Worm (Caenorhabditis elegans) whole organism, L3 larva: ENCODE measurements around the gene F44G3.7.

Experiments
- R02D3.7 ChIP-seq: fragments of 150-350 bp; optimal IDR thresholded peaks from 2 replicates; lab custom pipeline; 2014; ENCODE audit warnings: missing biosample characterization, missing genetic modification characterization
- ZK546.5 ChIP-seq: sonication (generic microtip); optimal IDR thresholded peaks from 2 replicates; lab custom pipeline; 2017; ENCODE audit warnings: missing biosample characterization, missing genetic modification characterization
- ama-1 ChIP-seq: fragments of 150-350 bp; optimal IDR thresholded peaks from 2 replicates; lab custom pipeline; 2018
- ceh-16 ChIP-seq: sonication (generic microtip); optimal IDR thresholded peaks from 2 replicates; lab custom pipeline; 2017; ENCODE audit warnings: missing biosample characterization, missing genetic modification characterization
- ceh-28 ChIP-seq: fragments of 150-350 bp; optimal IDR thresholded peaks from 2 replicates; lab custom pipeline; 2014; ENCODE audit warnings: missing biosample characterization, missing genetic modification reagents, missing genetic modification characterization
- ceh-82 ChIP-seq: fragments of 150-350 bp; optimal IDR thresholded peaks from 2 replicates; lab custom pipeline; 2014; ENCODE audit warnings: missing biosample characterization, missing genetic modification characterization
- ceh-9 ChIP-seq: sonication (generic microtip); optimal IDR thresholded peaks from 2 replicates; lab custom pipeline; 2018; ENCODE audit warnings: missing biosample characterization, missing genetic modification characterization
- daf-12 ChIP-seq: fragments of 150-350 bp; optimal IDR thresholded peaks from 2 replicates; lab custom pipeline; 2014; ENCODE audit warnings: missing biosample characterization, missing genetic modification reagents, missing genetic modification characterization
- elt-1 ChIP-seq: fragments of 150-350 bp; optimal IDR thresholded peaks from 2 replicates; lab custom pipeline; 2014; ENCODE audit warnings: missing biosample characterization, missing genetic modification characterization
- elt-2 ChIP-seq: sonication (generic microtip); optimal IDR thresholded peaks from 2 replicates; lab custom pipeline; 2016; ENCODE audit warnings: missing genetic modification reagents, mild to moderate bottlenecking, missing genetic modification characterization, missing compliant biosample characterization
- elt-3 ChIP-seq, 3 experiments: fragments of 150-350 bp in 1 of 3; sonication (generic microtip) in 2 of 3; optimal IDR thresholded peaks; 2 replicates in 2 of 3; 4 replicates in 1 of 3; lab custom pipeline; 2014 to 2017; ENCODE audit warnings: missing biosample characterization in 3 of 3, missing genetic modification characterization in 3 of 3
- eor-1 ChIP-seq, 2 experiments: fragments of 150-350 bp; optimal IDR thresholded peaks; 2 replicates each; lab custom pipeline; 2014 to 2018; ENCODE audit warnings: missing biosample characterization in 2 of 2, missing genetic modification characterization in 2 of 2
- fkh-10 ChIP-seq: sonication (generic microtip); optimal IDR thresholded peaks from 2 replicates; lab custom pipeline; 2017; ENCODE audit warnings: missing biosample characterization, missing genetic modification reagents, missing genetic modification characterization
- fos-1 ChIP-seq: fragments of 150-350 bp; optimal IDR thresholded peaks from 2 replicates; lab custom pipeline; 2014; ENCODE audit warnings: missing biosample characterization, missing genetic modification characterization
- hmg-11 ChIP-seq: sonication (generic microtip); optimal IDR thresholded peaks from 2 replicates; lab custom pipeline; 2016; ENCODE audit warnings: missing genetic modification characterization, missing compliant biosample characterization
- jun-1 ChIP-seq: fragments of 150-350 bp; optimal IDR thresholded peaks from 2 replicates; lab custom pipeline; 2014; ENCODE audit warnings: missing biosample characterization, missing genetic modification reagents, missing genetic modification characterization
- lin-39 ChIP-seq: fragments of 150-350 bp; optimal IDR thresholded peaks from 2 replicates; lab custom pipeline; 2018; ENCODE audit warnings: missing biosample characterization, missing genetic modification reagents, missing genetic modification characterization
- lsy-12 ChIP-seq: sonication (generic microtip); optimal IDR thresholded peaks from 2 replicates; lab custom pipeline; 2016; ENCODE audit warnings: mild to moderate bottlenecking, missing genetic modification characterization, missing compliant biosample characterization
- mdl-1 ChIP-seq: fragments of 150-350 bp; optimal IDR thresholded peaks from 2 replicates; lab custom pipeline; 2014; ENCODE audit warnings: missing biosample characterization, missing genetic modification characterization
- mml-1 ChIP-seq: fragments of 150-350 bp; sonication (generic microtip); optimal IDR thresholded peaks from 3 replicates; lab custom pipeline; 2014; ENCODE audit warnings: missing biosample characterization, missing genetic modification characterization
- nfya-1 ChIP-seq: sonication (generic microtip); optimal IDR thresholded peaks from 2 replicates; lab custom pipeline; 2017; ENCODE audit warnings: missing genetic modification characterization, mild to moderate bottlenecking, missing compliant biosample characterization, antibody characterized with exemption, moderate library complexity; ENCODE audit not compliant: insufficient read depth
- nhr-11 ChIP-seq: fragments of 150-350 bp; optimal IDR thresholded peaks from 2 replicates; lab custom pipeline; 2014; ENCODE audit warnings: missing biosample characterization, missing genetic modification characterization
- nhr-23 ChIP-seq: fragments of 150-350 bp; optimal IDR thresholded peaks from 2 replicates; lab custom pipeline; 2014; ENCODE audit warnings: missing biosample characterization, missing genetic modification reagents, missing genetic modification characterization
- nhr-28 ChIP-seq: fragments of 150-350 bp; optimal IDR thresholded peaks from 2 replicates; lab custom pipeline; 2014; ENCODE audit warnings: missing biosample characterization, missing genetic modification characterization
- nhr-43 ChIP-seq: sonication (generic microtip); optimal IDR thresholded peaks from 2 replicates; lab custom pipeline; 2016; ENCODE audit warnings: mild to moderate bottlenecking, missing genetic modification characterization, missing compliant biosample characterization; ENCODE audit not compliant: poor library complexity, severe bottlenecking
- nhr-67 ChIP-seq: fragments of 150-350 bp; optimal IDR thresholded peaks from 2 replicates; lab custom pipeline; 2014; ENCODE audit warnings: missing biosample characterization, missing genetic modification characterization
- nhr-76 ChIP-seq: fragments of 150-350 bp; sonication (generic microtip); optimal IDR thresholded peaks from 5 replicates; lab custom pipeline; 2014; ENCODE audit warnings: missing biosample characterization, missing genetic modification characterization
- pha-4 ChIP-seq: fragments of 150-350 bp; optimal IDR thresholded peaks from 2 replicates; lab custom pipeline; 2014; ENCODE audit warnings: missing biosample characterization, missing genetic modification reagents, missing genetic modification characterization
- pqm-1 ChIP-seq: fragments of 150-350 bp; optimal IDR thresholded peaks from 2 replicates; lab custom pipeline; 2017; ENCODE audit warnings: missing biosample characterization, missing genetic modification characterization, inconsistent platforms
- snpc-4 ChIP-seq: fragments of 150-350 bp; optimal IDR thresholded peaks from 2 replicates; lab custom pipeline; 2014; ENCODE audit warnings: missing biosample characterization, missing genetic modification characterization
- tbx-2 ChIP-seq: sonication (generic microtip); optimal IDR thresholded peaks from 2 replicates; lab custom pipeline; 2016; ENCODE audit warnings: mild to moderate bottlenecking, missing genetic modification characterization, missing compliant biosample characterization
- unc-39 ChIP-seq: sonication (generic microtip); optimal IDR thresholded peaks from 4 replicates; lab custom pipeline; 2017; ENCODE audit warnings: missing biosample characterization, missing genetic modification characterization
- unc-62 ChIP-seq: fragments of 150-350 bp; sonication (generic microtip); optimal IDR thresholded peaks from 4 replicates; lab custom pipeline; 2014; ENCODE audit warnings: missing biosample characterization, missing genetic modification reagents, missing genetic modification characterization

Gene F44G3.7

ce11 chrV:16103594-16103993, 33.3 kb downstream of the F44G3.7 start, which contains the start of gene argk-1:
TSS of gene argk-1 (plus strand) at chrV:16103894.
- no peak for TF ChIP-seq mml-1 (tag; lab: Kevin White, UChicago)
- no peak for TF ChIP-seq nfya-1 (tag; lab: Kevin White, UChicago)
- TF ChIP-seq elt-1 (tag; lab: Kevin White, UChicago) = no peak
- TF ChIP-seq nhr-76 (tag; lab: Kevin White, UChicago) = no peak
- no peak for TF ChIP-seq daf-12 (tag; lab: Kevin White, UChicago)
- TF ChIP-seq hmg-11 (tag; lab: Kevin White, UChicago) = no peak
- no peak for TF ChIP-seq nhr-23 (tag; lab: Kevin White, UChicago)
- no peak for TF ChIP-seq unc-39
- TF ChIP-seq pqm-1 (tag; lab: Kevin White, UChicago) = no peak
- TF ChIP-seq snpc-4 (tag; lab: Kevin White, UChicago) = no peak
- no peak for TF ChIP-seq nhr-11 (tag; lab: Kevin White, UChicago)
- no peak for TF ChIP-seq unc-62
- TF ChIP-seq tbx-2 = no peak
- TF ChIP-seq nhr-67 = no peak
- no peak for TF ChIP-seq nhr-43
- no peak for TF ChIP-seq ceh-9 (tag; lab: Kevin White, UChicago)
- TF ChIP-seq ZK546.5 = no peak

- peak; percentile 59 for TF ChIP-seq elt-1 (tag; lab: Kevin White, UChicago)
- TF ChIP-seq ama-1 (lab: Kevin White, UChicago) = no peak
- no peak for TF ChIP-seq ceh-16 (tag; lab: Kevin White, UChicago)
- TF ChIP-seq snpc-4 (tag; lab: Kevin White, UChicago) = no peak
- TF ChIP-seq pqm-1 (tag; lab: Kevin White, UChicago) = peak; percentile 73
- no peak for TF ChIP-seq ceh-82
- TF ChIP-seq fos-1 (tag; lab: Kevin White, UChicago) = no peak
- TF ChIP-seq nhr-11 (tag; lab: Kevin White, UChicago) = no peak
- peak; percentile 60 for TF ChIP-seq elt-2
- peak in 1 of 3 experiments; percentile 72 for TF ChIP-seq elt-3 (tag; optimal IDR thresholded peaks at IDR 0.05; lab: Kevin White, UChicago)
- TF ChIP-seq R02D3.7 (tag; lab: Kevin White, UChicago) = no peak
These were observed 36.7 kb downstream of the F44G3.7 start, which contains the start of gene cth-1 for ce11 chrV:16100103-16100730. TSS of gene cth-1 (plus strand) at chrV:16100680.

- TF ChIP-seq elt-1 (tag; lab: Kevin White, UChicago) (no peak), jun-1 (tag; lab: Kevin White, UChicago) (no peak), elt-2 (no peak), nhr-67 (no peak), lsy-12 (no peak), pqm-1 (tag; lab: Kevin White, UChicago) (peak; percentile 2), eor-1 (tag; optimal IDR thresholded peaks at IDR 0.05; lab: Kevin White, UChicago) (no peak)
These were observed 37.5 kb downstream of the F44G3.7 start, which contains the start of gene str-7 for ce11 chrV:16099441-16099840. TSS of gene str-7 (minus strand) at chrV:16099541.

ce11 chrV:16094862-16095261, 42.1 kb downstream of the F44G3.7 start:
- TF ChIP-seq pqm-1 (tag; lab: Kevin White, UChicago) (peak; percentile 19), elt-2 (peak; percentile 12), nhr-76 (tag; lab: Kevin White, UChicago) (no peak)
- TF ChIP-seq, all 47 proteins: peak for 2

- TF ChIP-seq tbx-2 = no peak
- no peak for TF ChIP-seq mdl-1
- TF ChIP-seq hmg-11 (tag; lab: Kevin White, UChicago) = no peak
- no peak for TF ChIP-seq fkh-10
- no peak for TF ChIP-seq nhr-43
These were observed 42.7 kb downstream of the F44G3.7 start, which contains the start of gene F22B8.7 for ce11 chrV:16094284-16094683. TSS of gene F22B8.7 (plus strand) at chrV:16094584.

- TF ChIP-seq pha-4 (tag; lab: Kevin White, UChicago) (no peak), ceh-28 (tag; lab: Kevin White, UChicago) (no peak), lin-39 (no peak), mml-1 (tag; lab: Kevin White, UChicago) (no peak), fkh-10 (no peak), nhr-43 (no peak), ama-1 (lab: Kevin White, UChicago) (no peak), hmg-11 (tag; lab: Kevin White, UChicago) (no peak), nhr-28 (tag; lab: Kevin White, UChicago) (no peak)
These were observed 46.3 kb downstream of the F44G3.7 start, which contains the start of gene F22B8.3 for ce11 chrV:16090685-16091084. TSS of gene F22B8.3 (plus strand) at chrV:16090985.
